Worm (Caenorhabditis elegans) whole organism, L2 larva: ENCODE data around the gene ZK262.2.

Experiments
- F13H6.1 ChIP-seq: sonication (generic microtip); optimal IDR thresholded peaks from 2 replicates; lab custom pipeline; 2016; ENCODE audit warnings: missing genetic modification characterization, missing compliant biosample characterization
- ZK546.5 ChIP-seq: sonication (generic microtip); optimal IDR thresholded peaks from 2 replicates; lab custom pipeline; 2017; ENCODE audit warnings: missing biosample characterization, missing genetic modification characterization
- aly-2 ChIP-seq: fragments of 150-350 bp; optimal IDR thresholded peaks from 2 replicates; lab custom pipeline; 2014; ENCODE audit warnings: missing biosample characterization, missing genetic modification characterization
- ama-1 ChIP-seq: fragments of 150-350 bp; optimal IDR thresholded peaks from 2 replicates; lab custom pipeline; 2018; ENCODE audit warnings: inconsistent platforms
- lin-13 ChIP-seq: fragments of 150-350 bp; optimal IDR thresholded peaks from 2 replicates; lab custom pipeline; 2014; ENCODE audit warnings: missing biosample characterization, missing genetic modification reagents, missing genetic modification characterization
- nhr-23 ChIP-seq: fragments of 150-350 bp; optimal IDR thresholded peaks from 2 replicates; lab custom pipeline; 2014; ENCODE audit warnings: missing biosample characterization, missing genetic modification reagents, missing genetic modification characterization
- nhr-237 ChIP-seq: fragments of 150-350 bp; optimal IDR thresholded peaks from 2 replicates; lab custom pipeline; 2014; ENCODE audit warnings: missing biosample characterization, missing genetic modification characterization
- nhr-77 ChIP-seq: fragments of 150-350 bp; optimal IDR thresholded peaks from 2 replicates; lab custom pipeline; 2014; ENCODE audit warnings: missing biosample characterization, missing genetic modification characterization
- skn-1 ChIP-seq: sonication (generic microtip); optimal IDR thresholded peaks from 2 replicates; lab custom pipeline; 2017; ENCODE audit warnings: missing biosample characterization, missing genetic modification characterization
- sma-3 ChIP-seq: sonication (generic microtip); optimal IDR thresholded peaks from 2 replicates; lab custom pipeline; 2016; ENCODE audit warnings: missing genetic modification reagents, missing genetic modification characterization, missing compliant biosample characterization
- snpc-4 ChIP-seq: fragments of 150-350 bp; optimal IDR thresholded peaks from 2 replicates; lab custom pipeline; 2014; ENCODE audit warnings: missing biosample characterization, missing genetic modification characterization
- zag-1 ChIP-seq: fragments of 150-350 bp; optimal IDR thresholded peaks from 2 replicates; lab custom pipeline; 2014; ENCODE audit warnings: missing biosample characterization, missing genetic modification characterization
- ztf-11 ChIP-seq: sonication (generic microtip); optimal IDR thresholded peaks from 2 replicates; lab custom pipeline; 2017; ENCODE audit warnings: missing biosample characterization, missing genetic modification characterization

DNA sequence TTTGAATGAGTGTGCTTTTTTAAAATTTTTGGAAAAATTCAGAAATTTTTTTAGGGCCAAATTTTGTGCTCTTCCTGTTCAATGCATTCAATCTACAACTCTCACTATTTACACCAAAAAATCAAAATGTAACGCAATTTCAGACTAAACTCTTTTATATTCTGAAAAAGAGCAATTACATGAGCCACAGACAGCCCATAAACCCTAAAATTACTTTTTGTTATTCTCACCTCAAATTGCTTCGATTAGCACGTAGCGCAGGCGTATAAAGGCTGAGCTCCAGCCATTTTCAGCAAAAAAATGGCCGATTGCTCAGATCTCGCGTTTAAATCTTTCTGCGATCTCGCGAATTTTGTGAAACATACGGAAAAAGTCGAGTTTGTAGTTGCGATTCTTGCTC, 18.7 kb upstream of the ZK262.2 start, which contains the start of gene srw-82:
- TF ChIP-seq nhr-237 (tag; lab: Kevin White, UChicago) (no peak), snpc-4 (tag; lab: Kevin White, UChicago) (no peak), skn-1 (tag; lab: Kevin White, UChicago) (no peak), sma-3 (no peak), aly-2 (no peak), lin-13 (GFP tag; lab: Kevin White, UChicago) (no peak), nhr-23 (tag; lab: Kevin White, UChicago) (no peak), ztf-11 (tag; lab: Kevin White, UChicago) (no peak), nhr-77 (no peak), ama-1 (lab: Kevin White, UChicago) (no peak), ZK546.5 (tag; lab: Kevin White, UChicago) (no peak), F13H6.1 (tag; lab: Kevin White, UChicago) (no peak), zag-1 (no peak)
